Fruit fly (Drosophila melanogaster): Measurements from ENCODE around the gene GV1.

The GV1 gene

DNA sequence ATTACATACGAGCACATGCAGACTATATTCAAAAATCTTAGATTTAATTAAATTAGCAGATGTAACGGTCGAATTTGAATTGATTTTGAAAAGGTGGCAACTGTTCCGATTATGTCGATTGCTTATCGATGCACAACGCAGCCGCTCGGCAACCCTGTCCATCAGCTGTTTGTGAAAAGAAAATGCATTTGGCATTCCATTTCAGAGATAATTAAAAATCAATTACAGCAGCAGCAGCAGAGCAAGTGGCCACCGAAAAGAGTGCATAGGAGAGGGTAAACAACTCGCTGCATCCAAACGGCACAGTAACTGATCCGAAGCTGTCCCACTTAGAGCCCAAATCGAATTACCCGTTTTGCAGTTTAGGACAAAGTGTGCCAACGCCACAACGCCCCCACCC, 11.7 kb upstream of the GV1 start, which contains the start of gene Patj (continued):
- TF ChIP-seq CG16815 (GFP tag; optimal IDR thresholded peaks at IDR 0.05) (no peak), CG13775 (GFP tag; optimal IDR thresholded peaks at IDR 0.05) (no peak), trh (GFP tag; optimal IDR thresholded peaks at IDR 0.05) (no peak), Adf1 (GFP tag; IDR thresholded peaks at IDR 0.05) (no peak), pfk (GFP tag; optimal IDR thresholded peaks at IDR 0.05) (no peak), NFAT (GFP tag; IDR thresholded peaks at IDR 0.05) (no peak), exex (tag; optimal IDR thresholded peaks at IDR 0.05) (peak; percentile 55), tap (tag; optimal IDR thresholded peaks at IDR 0.05) (no peak), E2f1 (GFP tag; IDR thresholded peaks at IDR 0.05) (no peak), Mad (GFP tag; optimal IDR thresholded peaks at IDR 0.05) (no peak), Hsf (GFP tag; optimal IDR thresholded peaks at IDR 0.05) (no peak), nmo (GFP tag; optimal IDR thresholded peaks at IDR 0.05) (peak; percentile 13), Taf1 (GFP tag; IDR thresholded peaks at IDR 0.05) (no peak), Dip2 (GFP tag; IDR thresholded peaks at IDR 0.05) (no peak), psq (GFP tag; optimal IDR thresholded peaks at IDR 0.05) (no peak), CG4820 (GFP tag; optimal IDR thresholded peaks at IDR 0.05) (no peak), Tbp (GFP tag; optimal IDR thresholded peaks at IDR 0.05) (no peak), pzg (GFP tag; optimal IDR thresholded peaks at IDR 0.05) (peak; percentile 83), CG8290 (GFP tag; optimal IDR thresholded peaks at IDR 0.05) (no peak), CG8290 (tag; optimal IDR thresholded peaks at IDR 0.05) (no peak), h (optimal IDR thresholded peaks at IDR 0.05) (no peak), esg (GFP tag; conservative IDR thresholded peaks at IDR 0.05) (no peak), pita (GFP tag; optimal IDR thresholded peaks at IDR 0.05) (no peak), Myb (GFP tag; optimal IDR thresholded peaks at IDR 0.05) (peak; percentile 99), ttk (GFP tag; IDR thresholded peaks at IDR 0.05) (no peak), Doc3 (GFP tag; IDR thresholded peaks at IDR 0.05; ENCODE audit: partially characterized antibody) (no peak), CG2199 (GFP tag; IDR thresholded peaks at IDR 0.05) (no peak), Xbp1 (GFP tag; optimal IDR thresholded peaks at IDR 0.05) (no peak), Dek (tag; optimal IDR thresholded peaks at IDR 0.05) (no peak), CTCF (GFP tag; optimal IDR thresholded peaks at IDR 0.05) (peak; percentile 49), pan (optimal IDR thresholded peaks at IDR 0.05) (no peak), pan (GFP tag; optimal IDR thresholded peaks at IDR 0.05 in 1 of 2, IDR thresholded peaks at IDR 0.05 in 1 of 2) (no peak), run (tag; optimal IDR thresholded peaks at IDR 0.05) (no peak), CG8944 (GFP tag; optimal IDR thresholded peaks at IDR 0.05) (no peak), Xrp1 (GFP tag; IDR thresholded peaks at IDR 0.05) (no peak), CG7839 (tag; optimal IDR thresholded peaks at IDR 0.05) (no peak), az2 (GFP tag; optimal IDR thresholded peaks at IDR 0.05) (no peak), CG31388 (GFP tag; optimal IDR thresholded peaks at IDR 0.05) (no peak), twi (tag; optimal IDR thresholded peaks at IDR 0.05) (no peak), CG11695 (GFP tag; IDR thresholded peaks at IDR 0.05) (no peak), Ptx1 (GFP tag; IDR thresholded peaks at IDR 0.05) (no peak), fd3F (GFP tag; optimal IDR thresholded peaks at IDR 0.05) (no peak), Dll (GFP tag; IDR thresholded peaks at IDR 0.05; ENCODE audit: partially characterized antibody) (peak; percentile 52; the same call in 3 of the 4 replicates), Dad (GFP tag; optimal IDR thresholded peaks at IDR 0.05) (no peak), aop (GFP tag; IDR thresholded peaks at IDR 0.05) (no peak), H2.0 (GFP tag; IDR thresholded peaks at IDR 0.05) (no peak), CG34422 (GFP tag; IDR thresholded peaks at IDR 0.05) (no peak), rib (GFP tag; IDR thresholded peaks at IDR 0.05) (no peak), gce (GFP tag; IDR thresholded peaks at IDR 0.05) (no peak), CG4617 (GFP tag; optimal IDR thresholded peaks at IDR 0.05; ENCODE audit: borderline replicate concordance) (no peak), CG10543 (GFP tag; optimal IDR thresholded peaks at IDR 0.05) (no peak), ash1 (GFP tag; optimal IDR thresholded peaks at IDR 0.05) (no peak), MBD-R2 (GFP tag; IDR thresholded peaks at IDR 0.05) (peak; percentile 97), emc (GFP tag; optimal IDR thresholded peaks at IDR 0.05) (no peak), H15 (GFP tag; IDR thresholded peaks at IDR 0.05) (no peak)
